Worm (Caenorhabditis elegans): ENCODE measurements around the gene gadr-2.
A peak's percentile ranks its signal among the peaks of the same experiment; 100 is the strongest.

ce11 chrIV:9441391-9441790, 43.5 kb downstream of the gadr-2 start:
- TF ChIP-seq madf-6 (GFP tag; IDR thresholded peaks at IDR 0.05) (no peak), akir-1 (GFP tag; optimal IDR thresholded peaks at IDR 0.05) (no peak), attf-3 (GFP tag; conservative IDR thresholded peaks at IDR 0.05) (no peak), sea-2 (GFP tag; IDR thresholded peaks at IDR 0.05) (no peak), ama-1 (optimal IDR thresholded peaks at IDR 0.05) (no peak), ama-1 (GFP tag; optimal IDR thresholded peaks at IDR 0.05) (no peak), bed-1 (GFP tag; IDR thresholded peaks at IDR 0.05) (no peak), pha-4 (tag; optimal IDR thresholded peaks at IDR 0.05) (no peak), unc-62 (GFP tag; optimal IDR thresholded peaks at IDR 0.05) (no peak), cebp-2 (GFP tag; IDR thresholded peaks at IDR 0.05) (no peak), hsf-1 (GFP tag; IDR thresholded peaks at IDR 0.05) (no peak), nhr-179 (tag; optimal IDR thresholded peaks at IDR 0.05) (no peak), mcd-1 (GFP tag; IDR thresholded peaks at IDR 0.05) (no peak), nhr-27 (tag; optimal IDR thresholded peaks at IDR 0.05) (no peak), nhr-80 (tag; optimal IDR thresholded peaks at IDR 0.05) (peak; percentile 23)

All from whole organism, young adult.